Fruit fly (Drosophila melanogaster) whole organism, embryonic: ENCODE measurements around the gene Tsp97E.

Experiments
- ATbp ChIP-seq: fragments of 200-800 bp; sonication (Bioruptor generic); optimal IDR thresholded peaks from 2 replicates; lab custom pipeline; 2017; ENCODE audit warnings: missing biosample characterization, mild to moderate bottlenecking, missing genetic modification characterization, missing genetic modification reagents
- CG10321 ChIP-seq: fragments of 200-800 bp; sonication (Bioruptor generic); IDR thresholded peaks from 2 replicates; pipeline ENCODE4 v1.3.6; 2022; ENCODE audit warnings: missing biosample characterization, missing genetic modification characterization
- CG10366 ChIP-seq: fragments of 200-800 bp; sonication (Bioruptor generic); IDR thresholded peaks from 2 replicates; pipeline ENCODE4 v1.3.6; 2022; ENCODE audit warnings: missing biosample characterization, missing genetic modification characterization
- CG10979 ChIP-seq: fragments of 200-800 bp; sonication (Bioruptor generic); optimal IDR thresholded peaks from 2 replicates; lab custom pipeline; 2018; ENCODE audit warnings: missing biosample characterization, mild to moderate bottlenecking, missing genetic modification characterization, moderate library complexity
- CG12155 ChIP-seq: fragments of 200-800 bp; sonication (Bioruptor generic); optimal IDR thresholded peaks from 3 replicates; lab custom pipeline; 2016; ENCODE audit warnings: missing biosample characterization, missing genetic modification characterization
- CG1233 ChIP-seq: fragments of 200-800 bp; sonication (Bioruptor generic); optimal IDR thresholded peaks from 4 replicates; lab custom pipeline; 2018; ENCODE audit warnings: missing biosample characterization, mild to moderate bottlenecking, missing genetic modification characterization
- CG12391 ChIP-seq: fragments of 200-800 bp; sonication (Bioruptor generic); optimal IDR thresholded peaks from 3 replicates; lab custom pipeline; 2018; ENCODE audit warnings: missing biosample characterization, mild to moderate bottlenecking, missing genetic modification characterization, moderate library complexity
- CG12659 ChIP-seq: fragments of 200-800 bp; sonication (Bioruptor generic); optimal IDR thresholded peaks from 3 replicates; lab custom pipeline; 2017; ENCODE audit warnings: mild to moderate bottlenecking, missing biosample characterization, missing genetic modification reagents, missing genetic modification characterization
- CG14014 ChIP-seq: fragments of 200-800 bp; sonication (Bioruptor generic); IDR thresholded peaks from 2 replicates; pipeline ENCODE4 v1.3.6; 2022; ENCODE audit warnings: missing biosample characterization, missing genetic modification characterization
- CG17361 ChIP-seq: fragments of 200-800 bp; sonication (Bioruptor generic); IDR thresholded peaks from 3 replicates; pipeline ENCODE4 v1.3.6; 2022; ENCODE audit warnings: missing biosample characterization, missing genetic modification characterization
- CG2120 ChIP-seq: fragments of 200-800 bp; sonication (Bioruptor generic); optimal IDR thresholded peaks from 3 replicates; lab custom pipeline; 2016; ENCODE audit warnings: missing biosample characterization, missing genetic modification characterization
- CG30020 ChIP-seq: fragments of 200-800 bp; optimal IDR thresholded peaks from 2 replicates; lab custom pipeline; 2019; ENCODE audit warnings: missing biosample characterization, mild to moderate bottlenecking, missing genetic modification characterization, moderate library complexity
- CG30403 ChIP-seq: fragments of 200-800 bp; sonication (Bioruptor generic); optimal IDR thresholded peaks from 3 replicates; lab custom pipeline; 2016; ENCODE audit warnings: missing biosample characterization, missing genetic modification characterization
- CG31388 ChIP-seq: fragments of 200-800 bp; sonication (Bioruptor generic); optimal IDR thresholded peaks from 2 replicates; lab custom pipeline; 2016; ENCODE audit warnings: missing biosample characterization, missing genetic modification characterization
- CG32532 ChIP-seq: fragments of 200-800 bp; sonication (Bioruptor generic); IDR thresholded peaks from 2 replicates; pipeline ENCODE4 v1.3.6; 2022; ENCODE audit warnings: missing biosample characterization, missing genetic modification characterization
- CG4328 ChIP-seq: fragments of 200-800 bp; sonication (Bioruptor generic); optimal IDR thresholded peaks from 3 replicates; lab custom pipeline; 2017; ENCODE audit warnings: missing biosample characterization, missing genetic modification reagents, missing genetic modification characterization
- CG4730 ChIP-seq: fragments of 200-800 bp; sonication (Bioruptor generic); IDR thresholded peaks from 2 replicates; pipeline ENCODE4 v1.3.6; 2022; ENCODE audit warnings: missing biosample characterization, missing genetic modification characterization
- CG6689 ChIP-seq: fragments of 200-800 bp; sonication (Bioruptor generic); IDR thresholded peaks from 2 replicates; pipeline ENCODE4 v1.3.6; 2022; ENCODE audit warnings: missing biosample characterization, missing genetic modification characterization
- CG7839 ChIP-seq: fragments of 200-800 bp; sonication (Bioruptor generic); optimal IDR thresholded peaks from 3 replicates; lab custom pipeline; 2018; ENCODE audit warnings: missing biosample characterization, mild to moderate bottlenecking, missing genetic modification characterization, moderate library complexity
- CG7963 ChIP-seq: fragments of 200-800 bp; sonication (Bioruptor generic); IDR thresholded peaks from 3 replicates; pipeline ENCODE4 v1.3.6; 2022; ENCODE audit warnings: missing biosample characterization, missing genetic modification characterization; ENCODE audit not compliant: partially characterized antibody
- CG8359 ChIP-seq: fragments of 200-800 bp; sonication (Bioruptor generic); optimal IDR thresholded peaks from 2 replicates; lab custom pipeline; 2017; ENCODE audit warnings: missing biosample characterization, mild to moderate bottlenecking, missing genetic modification characterization, borderline replicate concordance
- CG8388 ChIP-seq: fragments of 200-800 bp; sonication (Bioruptor generic); optimal IDR thresholded peaks from 2 replicates; lab custom pipeline; 2019; ENCODE audit warnings: missing biosample characterization, mild to moderate bottlenecking, missing genetic modification characterization, moderate library complexity
- CG8924 ChIP-seq: fragments of 200-800 bp; optimal IDR thresholded peaks from 3 replicates; lab custom pipeline; 2019; ENCODE audit warnings: missing biosample characterization, mild to moderate bottlenecking, missing genetic modification characterization, moderate library complexity
- E2f2 ChIP-seq: fragments of 200-800 bp; sonication (Bioruptor generic); IDR thresholded peaks from 2 replicates; pipeline ENCODE4 v1.3.6; 2022; ENCODE audit warnings: missing biosample characterization, missing genetic modification characterization
- H2.0 ChIP-seq: fragments of 200-800 bp; sonication (Bioruptor generic); IDR thresholded peaks from 2 replicates; pipeline ENCODE4 v1.3.6; 2022; ENCODE audit warnings: missing biosample characterization, missing genetic modification characterization
- Hey ChIP-seq: fragments of 200-800 bp; sonication (Bioruptor generic); optimal IDR thresholded peaks from 3 replicates; lab custom pipeline; 2018; ENCODE audit warnings: missing biosample characterization, mild to moderate bottlenecking, missing genetic modification characterization
- MESR4 ChIP-seq: fragments of 200-800 bp; sonication (Bioruptor generic); optimal IDR thresholded peaks from 2 replicates; lab custom pipeline; 2018; ENCODE audit warnings: missing biosample characterization, mild to moderate bottlenecking, missing genetic modification characterization, moderate library complexity
- Meics ChIP-seq: fragments of 200-800 bp; sonication (Bioruptor generic); optimal IDR thresholded peaks from 2 replicates; lab custom pipeline; 2017; ENCODE audit warnings: missing biosample characterization, mild to moderate bottlenecking, missing genetic modification characterization
- Mrtf ChIP-seq: fragments of 200-800 bp; sonication (Bioruptor generic); IDR thresholded peaks from 3 replicates; pipeline ENCODE4 v1.3.6; 2022; ENCODE audit warnings: missing biosample characterization, missing genetic modification characterization
- NFAT ChIP-seq: fragments of 200-800 bp; sonication (Bioruptor generic); IDR thresholded peaks from 2 replicates; pipeline ENCODE4 v1.3.6; 2022; ENCODE audit warnings: missing biosample characterization, missing genetic modification characterization
- Nf-YB ChIP-seq: fragments of 200-800 bp; sonication (Bioruptor generic); optimal IDR thresholded peaks from 3 replicates; lab custom pipeline; 2019; ENCODE audit warnings: missing biosample characterization, mild to moderate bottlenecking, missing genetic modification characterization, moderate library complexity
- PHDP ChIP-seq: fragments of 200-800 bp; sonication (Bioruptor generic); optimal IDR thresholded peaks from 3 replicates; lab custom pipeline; 2018; ENCODE audit warnings: missing biosample characterization, mild to moderate bottlenecking, missing genetic modification characterization, moderate library complexity
- Rfx ChIP-seq: fragments of 200-800 bp; sonication (Bioruptor generic); IDR thresholded peaks from 2 replicates; pipeline ENCODE4 v1.3.6; 2022; ENCODE audit warnings: missing biosample characterization, missing genetic modification characterization
- Rx ChIP-seq: fragments of 200-800 bp; sonication (Bioruptor generic); IDR thresholded peaks from 2 replicates; pipeline ENCODE4 v1.3.6; 2022; ENCODE audit warnings: missing biosample characterization, missing genetic modification characterization
- Sox102F ChIP-seq: fragments of 200-800 bp; sonication (Bioruptor generic); optimal IDR thresholded peaks from 2 replicates; lab custom pipeline; 2018; ENCODE audit warnings: missing biosample characterization, mild to moderate bottlenecking, missing genetic modification characterization, moderate library complexity
- Stat92E ChIP-seq, 3 experiments: fragments of >200 bp in 2 of 3; fragments of 200-800 bp in 1 of 3; sonication (Bioruptor generic) in 1 of 3; optimal IDR thresholded peaks; 2 replicates each; lab custom pipeline; 2017 to 2019; ENCODE audit warnings: missing biosample characterization in 3 of 3, missing genetic modification characterization in 3 of 3, mild to moderate bottlenecking in 1 of 3, moderate library complexity in 1 of 3
- Xbp1 ChIP-seq: fragments of 200-800 bp; sonication (Bioruptor generic); optimal IDR thresholded peaks from 3 replicates; lab custom pipeline; 2016; ENCODE audit warnings: missing biosample characterization, mild to moderate bottlenecking, missing genetic modification characterization
- chn ChIP-seq: fragments of 200-800 bp; sonication (Bioruptor generic); optimal IDR thresholded peaks from 2 replicates; lab custom pipeline; 2016; ENCODE audit warnings: missing biosample characterization, missing genetic modification characterization
- dmrt99B ChIP-seq: fragments of 200-800 bp; sonication (Bioruptor generic); optimal IDR thresholded peaks from 2 replicates; lab custom pipeline; 2018; ENCODE audit warnings: missing biosample characterization, mild to moderate bottlenecking, missing genetic modification characterization, moderate library complexity
- exex ChIP-seq: fragments of 200-800 bp; sonication (Bioruptor generic); optimal IDR thresholded peaks from 4 replicates; lab custom pipeline; 2018; ENCODE audit warnings: missing biosample characterization, mild to moderate bottlenecking, missing genetic modification characterization, moderate library complexity
- fd3F ChIP-seq: fragments of 200-800 bp; sonication (Bioruptor generic); optimal IDR thresholded peaks from 2 replicates; lab custom pipeline; 2018; ENCODE audit warnings: missing biosample characterization, mild to moderate bottlenecking, missing genetic modification characterization, moderate library complexity
- gcm ChIP-seq: fragments of 200-800 bp; sonication (Bioruptor generic); optimal IDR thresholded peaks from 2 replicates; lab custom pipeline; 2019; ENCODE audit warnings: missing biosample characterization, mild to moderate bottlenecking, missing genetic modification characterization, moderate library complexity
- gsb-n ChIP-seq: fragments of 200-800 bp; sonication (Bioruptor generic); optimal IDR thresholded peaks from 3 replicates; lab custom pipeline; 2018; ENCODE audit warnings: missing biosample characterization, mild to moderate bottlenecking, missing genetic modification characterization
- gt ChIP-seq: fragments of 200-800 bp; sonication (Bioruptor generic); IDR thresholded peaks from 2 replicates; pipeline ENCODE4 v1.3.6; 2022; ENCODE audit warnings: missing biosample characterization, missing genetic modification characterization
- hth ChIP-seq: fragments of >200 bp; optimal IDR thresholded peaks from 2 replicates; lab custom pipeline; 2017; ENCODE audit warnings: inconsistent platforms
- kay ChIP-seq: fragments of 200-800 bp; sonication (Bioruptor generic); optimal IDR thresholded peaks from 2 replicates; lab custom pipeline; 2016; ENCODE audit warnings: missing biosample characterization, missing genetic modification characterization
- tna ChIP-seq: fragments of 200-800 bp; sonication (Bioruptor generic); IDR thresholded peaks from 2 replicates; pipeline ENCODE4 v1.3.6; 2022; ENCODE audit warnings: missing biosample characterization, missing genetic modification characterization; ENCODE audit not compliant: partially characterized antibody
- trem ChIP-seq: fragments of 200-800 bp; optimal IDR thresholded peaks from 3 replicates; lab custom pipeline; 2019; ENCODE audit warnings: missing biosample characterization, mild to moderate bottlenecking, missing genetic modification characterization, moderate library complexity
- zfh2 ChIP-seq: fragments of 200-800 bp; sonication (Bioruptor generic); optimal IDR thresholded peaks from 2 replicates; lab custom pipeline; 2016; ENCODE audit warnings: missing biosample characterization, missing genetic modification characterization

Gene Tsp97E

dm6 chr3R:26968823-26969638 is 4.4 kb upstream of the Tsp97E start (continued):
- no peak for TF ChIP-seq MESR4 (GFP tag; lab: Kevin White, UChicago)
- TF ChIP-seq Meics = no peak
- TF ChIP-seq CG12659 (GFP tag; lab: Kevin White, UChicago) = peak; percentile 7
- peak; percentile 20 for TF ChIP-seq kay (GFP tag; lab: Kevin White, UChicago)
- TF ChIP-seq CG7839 (tag; lab: Kevin White, UChicago) = peak; percentile 37
- TF ChIP-seq Nf-YB (GFP tag; lab: Kevin White, UChicago) = peak; percentile 43
- no peak for TF ChIP-seq H2.0 (GFP tag; lab: Robert Waterston, UW)
- no peak for TF ChIP-seq CG6689 (GFP tag; lab: Robert Waterston, UW)
- TF ChIP-seq CG10321 (GFP tag; lab: Robert Waterston, UW) = no peak
- TF ChIP-seq CG30403 (GFP tag; lab: Kevin White, UChicago) = peak; percentile 24
- TF ChIP-seq CG8359 (GFP tag; lab: Kevin White, UChicago) = no peak
- peak; percentile 10 for TF ChIP-seq CG2120 (GFP tag; lab: Kevin White, UChicago)
- peak; percentile 2 for TF ChIP-seq trem (tag; lab: Kevin White, UChicago)
- no peak for TF ChIP-seq gt (GFP tag; lab: Robert Waterston, UW)
- TF ChIP-seq CG8388 = peak; percentile 20
- 0 out of 2 replicates have a peak, but pooled peaks have one; percentile 16 for TF ChIP-seq E2f2
- peak; percentile 87 for TF ChIP-seq exex (tag; lab: Kevin White, UChicago)
- no peak for TF ChIP-seq Mrtf
- TF ChIP-seq Rx (GFP tag; lab: Robert Waterston, UW) = no peak
- no peak for TF ChIP-seq Stat92E (GFP tag; optimal IDR thresholded peaks at IDR 0.05; lab: Kevin White, UChicago)
- peak; percentile 7; the same call in 1 of the 2 replicates for TF ChIP-seq Rfx (GFP tag; lab: Robert Waterston, UW)
- TF ChIP-seq gcm (GFP tag; lab: Kevin White, UChicago) = peak; percentile 21
- TF ChIP-seq chn = no peak
- peak; percentile 52; the same call in 2 of the 3 replicates for TF ChIP-seq CG17361 (GFP tag; lab: Robert Waterston, UW)
- TF ChIP-seq Hey (tag; lab: Kevin White, UChicago) = no peak
- TF ChIP-seq CG7963 (GFP tag; lab: Robert Waterston, UW) = no peak
- peak; percentile 33 for TF ChIP-seq CG8924 (tag; lab: Kevin White, UChicago)
- peak; percentile 16 for TF ChIP-seq Xbp1 (GFP tag; lab: Kevin White, UChicago)
- TF ChIP-seq ATbp (GFP tag; lab: Kevin White, UChicago) = peak; percentile 3
- peak; percentile 50 for TF ChIP-seq CG32532
- TF ChIP-seq tna (GFP tag; lab: Robert Waterston, UW) = no peak
- no peak for TF ChIP-seq CG30020 (tag; lab: Kevin White, UChicago)
- TF ChIP-seq CG31388 (GFP tag; lab: Kevin White, UChicago) = no peak
- TF ChIP-seq CG12155 (GFP tag; lab: Kevin White, UChicago) = no peak
- peak; percentile 58 for TF ChIP-seq CG12391 (tag; lab: Kevin White, UChicago)
- TF ChIP-seq CG4328 (GFP tag; lab: Kevin White, UChicago) = no peak
- TF ChIP-seq CG14014 = 0 out of 2 replicates have a peak, but pooled peaks have one; percentile 19
- TF ChIP-seq CG10979 (tag; lab: Kevin White, UChicago) = peak; percentile 13
- no peak for TF ChIP-seq CG1233 (GFP tag; lab: Kevin White, UChicago)
- no peak for TF ChIP-seq CG4730 (GFP tag; lab: Robert Waterston, UW)
- TF ChIP-seq fd3F = no peak
- no peak for TF ChIP-seq CG10366 (GFP tag; lab: Robert Waterston, UW)
- no peak for TF ChIP-seq gsb-n (tag; lab: Kevin White, UChicago)
- no peak for TF ChIP-seq zfh2 (GFP tag; lab: Kevin White, UChicago)
- peak; percentile 47 for TF ChIP-seq PHDP (tag; lab: Kevin White, UChicago)
- peak; percentile 41 for TF ChIP-seq dmrt99B (tag; lab: Kevin White, UChicago)
- no peak for TF ChIP-seq hth
- peak; percentile 36 for TF ChIP-seq Sox102F (GFP tag; lab: Kevin White, UChicago)
- no peak for TF ChIP-seq NFAT (GFP tag; lab: Robert Waterston, UW)
